Fruit fly (Drosophila melanogaster) whole organism, embryonic: ENCODE measurements around the gene CG1983.

Experiments
- CG1602 ChIP-seq: fragments of 200-800 bp; sonication (Bioruptor generic); optimal IDR thresholded peaks from 3 replicates; lab custom pipeline; 2016; ENCODE audit warnings: missing biosample characterization, missing genetic modification characterization
- CG16779 ChIP-seq: fragments of 200-800 bp; sonication (Bioruptor generic); IDR thresholded peaks from 2 replicates; pipeline ENCODE4 v1.3.6; 2022; ENCODE audit warnings: missing biosample characterization, missing genetic modification characterization
- CG16815 ChIP-seq: fragments of 200-800 bp; sonication (Bioruptor generic); optimal IDR thresholded peaks from 3 replicates; lab custom pipeline; 2017; ENCODE audit warnings: missing biosample characterization, mild to moderate bottlenecking, missing genetic modification characterization
- CG18764 ChIP-seq: fragments of 200-800 bp; sonication (Bioruptor generic); optimal IDR thresholded peaks from 3 replicates; lab custom pipeline; 2016; ENCODE audit warnings: missing biosample characterization, missing genetic modification characterization
- CG2202 ChIP-seq: fragments of 200-800 bp; sonication (Bioruptor generic); optimal IDR thresholded peaks from 2 replicates; lab custom pipeline; 2018; ENCODE audit warnings: missing biosample characterization, mild to moderate bottlenecking, missing genetic modification characterization
- HHEX ChIP-seq: fragments of 200-800 bp; sonication (Bioruptor generic); optimal IDR thresholded peaks from 3 replicates; lab custom pipeline; 2017; ENCODE audit warnings: missing biosample characterization, mild to moderate bottlenecking, missing genetic modification characterization, missing genetic modification reagents
- HLH3B ChIP-seq: fragments of 200-800 bp; sonication (Bioruptor generic); IDR thresholded peaks from 2 replicates; pipeline ENCODE4 v1.3.6; 2022; ENCODE audit warnings: missing biosample characterization, missing genetic modification characterization
- Opbp ChIP-seq: fragments of 200-800 bp; sonication (Bioruptor generic); IDR thresholded peaks from 3 replicates; pipeline ENCODE4 v1.3.6; 2022; ENCODE audit warnings: missing biosample characterization, missing genetic modification characterization; ENCODE audit not compliant: partially characterized antibody
- eyg ChIP-seq: fragments of 200-800 bp; sonication (Bioruptor generic); optimal IDR thresholded peaks from 3 replicates; lab custom pipeline; 2016; ENCODE audit warnings: missing biosample characterization, missing genetic modification characterization
- kni ChIP-seq: fragments of 200-800 bp; sonication (Bioruptor generic); optimal IDR thresholded peaks from 3 replicates; lab custom pipeline; 2017; ENCODE audit warnings: mild to moderate bottlenecking, missing biosample characterization, missing genetic modification reagents, missing genetic modification characterization
- lbe ChIP-seq: fragments of 200-800 bp; sonication (Bioruptor generic); optimal IDR thresholded peaks from 2 replicates; lab custom pipeline; 2016; ENCODE audit warnings: missing biosample characterization, mild to moderate bottlenecking, missing genetic modification characterization
- odd ChIP-seq: fragments of 200-800 bp; sonication (Bioruptor generic); optimal IDR thresholded peaks from 2 replicates; lab custom pipeline; 2017; ENCODE audit warnings: missing biosample characterization, mild to moderate bottlenecking, missing genetic modification characterization

- TF ChIP-seq kni (no peak), CG18764 (GFP tag; lab: Kevin White, UChicago) (no peak), CG2202 (tag; lab: Kevin White, UChicago) (no peak), odd (no peak), eyg (GFP tag; lab: Kevin White, UChicago) (no peak), CG1602 (GFP tag; lab: Kevin White, UChicago) (no peak), lbe (GFP tag; lab: Kevin White, UChicago) (no peak), Opbp (GFP tag; lab: Robert Waterston, UW) (no peak), CG16779 (GFP tag; lab: Robert Waterston, UW) (no peak), CG16815 (GFP tag; lab: Kevin White, UChicago) (no peak), HLH3B (GFP tag; lab: Robert Waterston, UW) (no peak), HHEX (GFP tag; lab: Kevin White, UChicago) (no peak)
These were observed 2.4 kb downstream of the CG1983 start for dm6 chr3R:30175045-30175589.
